Fruit fly (Drosophila melanogaster) whole organism, embryonic: ENCODE measurements around the gene CG17376.
A peak's percentile ranks its signal among the peaks of the same experiment; 100 is the strongest.

Experiments used
- CG10274 ChIP-seq: fragments of 200-800 bp; sonication (Bioruptor generic); optimal IDR thresholded peaks from 3 replicates; lab custom pipeline; 2017; ENCODE audit warnings: missing biosample characterization, mild to moderate bottlenecking, missing genetic modification characterization
- CG11093 ChIP-seq: fragments of 200-800 bp; sonication (Bioruptor generic); IDR thresholded peaks from 3 replicates; pipeline ENCODE4 v1.3.6; 2022; ENCODE audit warnings: missing biosample characterization, missing genetic modification characterization
- CG11695 ChIP-seq: fragments of 200-800 bp; sonication (Bioruptor generic); IDR thresholded peaks from 3 replicates; pipeline ENCODE4 v1.3.6; 2022; ENCODE audit warnings: missing biosample characterization, missing genetic modification characterization
- CG12391 ChIP-seq: fragments of 200-800 bp; sonication (Bioruptor generic); optimal IDR thresholded peaks from 3 replicates; lab custom pipeline; 2018; ENCODE audit warnings: missing biosample characterization, mild to moderate bottlenecking, missing genetic modification characterization, moderate library complexity
- CG13424 ChIP-seq: fragments of 200-800 bp; sonication (Bioruptor generic); optimal IDR thresholded peaks from 2 replicates; lab custom pipeline; 2019; ENCODE audit warnings: missing biosample characterization, mild to moderate bottlenecking, missing genetic modification characterization, moderate library complexity
- CG2202 ChIP-seq: fragments of 200-800 bp; sonication (Bioruptor generic); optimal IDR thresholded peaks from 2 replicates; lab custom pipeline; 2018; ENCODE audit warnings: missing biosample characterization, mild to moderate bottlenecking, missing genetic modification characterization
- CG30020 ChIP-seq: fragments of 200-800 bp; optimal IDR thresholded peaks from 2 replicates; lab custom pipeline; 2019; ENCODE audit warnings: missing biosample characterization, mild to moderate bottlenecking, missing genetic modification characterization, moderate library complexity
- CG31365 ChIP-seq: fragments of 200-800 bp; sonication (Bioruptor generic); optimal IDR thresholded peaks from 2 replicates; lab custom pipeline; 2018; ENCODE audit warnings: missing biosample characterization, mild to moderate bottlenecking, missing genetic modification characterization
- CG3838 ChIP-seq: fragments of 200-800 bp; sonication (Bioruptor generic); optimal IDR thresholded peaks from 3 replicates; lab custom pipeline; 2016; ENCODE audit warnings: missing biosample characterization, missing genetic modification characterization
- CG42726 ChIP-seq: fragments of 200-800 bp; sonication (Bioruptor generic); IDR thresholded peaks from 2 replicates; pipeline ENCODE4 v1.3.6; 2022; ENCODE audit warnings: missing biosample characterization, missing genetic modification characterization; ENCODE audit not compliant: partially characterized antibody
- CG43689 ChIP-seq: fragments of 200-800 bp; sonication (Bioruptor generic); IDR thresholded peaks from 2 replicates; pipeline ENCODE4 v1.3.6; 2022; ENCODE audit warnings: missing biosample characterization, missing genetic modification characterization
- CG4404 ChIP-seq: fragments of 200-800 bp; sonication (Bioruptor generic); IDR thresholded peaks from 2 replicates; pipeline ENCODE4 v1.3.6; 2022; ENCODE audit warnings: missing biosample characterization, missing genetic modification characterization
- CG4730 ChIP-seq: fragments of 200-800 bp; sonication (Bioruptor generic); IDR thresholded peaks from 2 replicates; pipeline ENCODE4 v1.3.6; 2022; ENCODE audit warnings: missing biosample characterization, missing genetic modification characterization
- CG7372 ChIP-seq: fragments of 200-800 bp; sonication (Bioruptor generic); IDR thresholded peaks from 2 replicates; pipeline ENCODE4 v1.3.6; 2022; ENCODE audit warnings: missing biosample characterization, missing genetic modification characterization
- CG7786 ChIP-seq: fragments of 200-800 bp; sonication (Bioruptor generic); optimal IDR thresholded peaks from 2 replicates; lab custom pipeline; 2016; ENCODE audit warnings: missing biosample characterization, missing genetic modification characterization
- CG9727 ChIP-seq: fragments of 200-800 bp; sonication (Bioruptor generic); optimal IDR thresholded peaks from 3 replicates; lab custom pipeline; 2017; ENCODE audit warnings: missing biosample characterization, mild to moderate bottlenecking, missing genetic modification characterization
- D19A ChIP-seq: fragments of 200-800 bp; optimal IDR thresholded peaks from 3 replicates; lab custom pipeline; 2019; ENCODE audit warnings: missing biosample characterization, mild to moderate bottlenecking, missing genetic modification characterization, moderate library complexity
- D19B ChIP-seq: fragments of 200-800 bp; sonication (Bioruptor generic); optimal IDR thresholded peaks from 2 replicates; lab custom pipeline; 2017; ENCODE audit warnings: missing biosample characterization, mild to moderate bottlenecking, missing genetic modification characterization
- Doc3 ChIP-seq: fragments of 200-800 bp; sonication (Bioruptor generic); IDR thresholded peaks from 3 replicates; pipeline ENCODE4 v1.3.6; 2022; ENCODE audit warnings: missing biosample characterization, missing genetic modification characterization; ENCODE audit not compliant: partially characterized antibody
- Gug ChIP-seq: fragments of 200-800 bp; sonication (Bioruptor generic); IDR thresholded peaks from 4 replicates; pipeline ENCODE4 v1.3.6; 2022; ENCODE audit warnings: missing biosample characterization, missing genetic modification characterization
- H2.0 ChIP-seq: fragments of 200-800 bp; sonication (Bioruptor generic); IDR thresholded peaks from 2 replicates; pipeline ENCODE4 v1.3.6; 2022; ENCODE audit warnings: missing biosample characterization, missing genetic modification characterization
- Hey ChIP-seq: fragments of 200-800 bp; sonication (Bioruptor generic); optimal IDR thresholded peaks from 3 replicates; lab custom pipeline; 2018; ENCODE audit warnings: missing biosample characterization, mild to moderate bottlenecking, missing genetic modification characterization
- HmgZ ChIP-seq: fragments of 200-800 bp; sonication (Bioruptor generic); optimal IDR thresholded peaks from 2 replicates; lab custom pipeline; 2018; ENCODE audit warnings: missing biosample characterization, mild to moderate bottlenecking, missing genetic modification characterization
- Hmx ChIP-seq: fragments of 200-800 bp; sonication (Bioruptor generic); optimal IDR thresholded peaks from 2 replicates; lab custom pipeline; 2016; ENCODE audit warnings: missing biosample characterization, missing genetic modification characterization
- Hr39 ChIP-seq: fragments of >200 bp; optimal IDR thresholded peaks from 2 replicates; lab custom pipeline; 2017
- Mrtf ChIP-seq: fragments of 200-800 bp; sonication (Bioruptor generic); IDR thresholded peaks from 3 replicates; pipeline ENCODE4 v1.3.6; 2022; ENCODE audit warnings: missing biosample characterization, missing genetic modification characterization
- Oaz ChIP-seq: fragments of 200-800 bp; sonication (Bioruptor generic); IDR thresholded peaks from 2 replicates; pipeline ENCODE4 v1.3.6; 2022; ENCODE audit warnings: missing biosample characterization, missing genetic modification characterization
- Oli ChIP-seq: fragments of 200-800 bp; sonication (Bioruptor generic); optimal IDR thresholded peaks from 2 replicates; lab custom pipeline; 2018; ENCODE audit warnings: missing biosample characterization, mild to moderate bottlenecking, missing genetic modification characterization, moderate library complexity
- Ptx1 ChIP-seq: fragments of 200-800 bp; sonication (Bioruptor generic); IDR thresholded peaks from 2 replicates; pipeline ENCODE4 v1.3.6; 2022; ENCODE audit warnings: missing biosample characterization, missing genetic modification characterization
- Rfx ChIP-seq: fragments of 200-800 bp; sonication (Bioruptor generic); IDR thresholded peaks from 2 replicates; pipeline ENCODE4 v1.3.6; 2022; ENCODE audit warnings: missing biosample characterization, missing genetic modification characterization
- Scr ChIP-seq: fragments of 200-800 bp; sonication (Bioruptor generic); IDR thresholded peaks from 2 replicates; pipeline ENCODE4 v1.3.6; 2022; ENCODE audit warnings: missing biosample characterization, missing genetic modification characterization; ENCODE audit not compliant: partially characterized antibody
- Side ChIP-seq: fragments of 200-800 bp; sonication (Bioruptor generic); optimal IDR thresholded peaks from 2 replicates; lab custom pipeline; 2016; ENCODE audit warnings: missing biosample characterization, missing genetic modification characterization
- TFAM ChIP-seq: fragments of 200-800 bp; sonication (Bioruptor generic); optimal IDR thresholded peaks from 2 replicates; lab custom pipeline; 2017; ENCODE audit warnings: missing biosample characterization, missing genetic modification characterization, inconsistent platforms
- YL-1 ChIP-seq: fragments of 200-800 bp; sonication (Bioruptor generic); optimal IDR thresholded peaks from 3 replicates; lab custom pipeline; 2017; ENCODE audit warnings: missing biosample characterization, mild to moderate bottlenecking, missing genetic modification characterization
- br ChIP-seq: fragments of >200 bp; optimal IDR thresholded peaks from 2 replicates; lab custom pipeline; 2017
- ci ChIP-seq: fragments of 200-800 bp; sonication (Bioruptor generic); IDR thresholded peaks from 3 replicates; pipeline ENCODE4 v1.3.6; 2022; ENCODE audit warnings: missing biosample characterization, missing genetic modification characterization
- da ChIP-seq: fragments of 200-800 bp; sonication (Bioruptor generic); optimal IDR thresholded peaks from 2 replicates; lab custom pipeline; 2016; ENCODE audit warnings: missing biosample characterization, missing genetic modification characterization
- en ChIP-seq: fragments of 200-800 bp; sonication (Bioruptor generic); optimal IDR thresholded peaks from 2 replicates; lab custom pipeline; 2016; ENCODE audit warnings: missing biosample characterization, missing genetic modification characterization
- fru ChIP-seq: fragments of >200 bp; optimal IDR thresholded peaks from 2 replicates; lab custom pipeline; 2017
- ftz-f1 ChIP-seq: fragments of 200-800 bp; sonication (Bioruptor generic); optimal IDR thresholded peaks from 2 replicates; lab custom pipeline; 2016; ENCODE audit warnings: missing biosample characterization, missing genetic modification characterization
- gce ChIP-seq: fragments of 200-800 bp; sonication (Bioruptor generic); IDR thresholded peaks from 3 replicates; pipeline ENCODE4 v1.3.6; 2022; ENCODE audit warnings: missing biosample characterization, missing genetic modification characterization
- gcm2 ChIP-seq: fragments of 200-800 bp; sonication (Bioruptor generic); optimal IDR thresholded peaks from 2 replicates; lab custom pipeline; 2016; ENCODE audit warnings: missing biosample characterization, missing genetic modification characterization
- gem ChIP-seq: fragments of 200-800 bp; sonication (Bioruptor generic); optimal IDR thresholded peaks from 2 replicates; lab custom pipeline; 2019; ENCODE audit warnings: missing biosample characterization, mild to moderate bottlenecking, missing genetic modification characterization, moderate library complexity
- gsb-n ChIP-seq: fragments of 200-800 bp; sonication (Bioruptor generic); optimal IDR thresholded peaks from 3 replicates; lab custom pipeline; 2018; ENCODE audit warnings: missing biosample characterization, mild to moderate bottlenecking, missing genetic modification characterization
- inv ChIP-seq: fragments of 200-800 bp; sonication (Bioruptor generic); IDR thresholded peaks from 2 replicates; pipeline ENCODE4 v1.3.6; 2022; ENCODE audit warnings: missing biosample characterization, missing genetic modification characterization; ENCODE audit not compliant: partially characterized antibody
- jing ChIP-seq: fragments of 200-800 bp; sonication (Bioruptor generic); optimal IDR thresholded peaks from 2 replicates; lab custom pipeline; 2018; ENCODE audit warnings: missing biosample characterization, mild to moderate bottlenecking, missing genetic modification characterization
- seq ChIP-seq: fragments of 200-800 bp; sonication (Bioruptor generic); IDR thresholded peaks from 2 replicates; pipeline ENCODE4 v1.3.6; 2022; ENCODE audit warnings: missing biosample characterization, missing genetic modification characterization
- slou ChIP-seq: fragments of 200-800 bp; sonication (Bioruptor generic); optimal IDR thresholded peaks from 3 replicates; lab custom pipeline; 2016; ENCODE audit warnings: missing biosample characterization, missing genetic modification characterization
- sob ChIP-seq: fragments of 200-800 bp; sonication (Bioruptor generic); IDR thresholded peaks from 2 replicates; pipeline ENCODE4 v1.3.6; 2022; ENCODE audit warnings: missing biosample characterization, missing genetic modification characterization
- tap ChIP-seq: fragments of 200-800 bp; optimal IDR thresholded peaks from 3 replicates; lab custom pipeline; 2019; ENCODE audit warnings: missing biosample characterization, mild to moderate bottlenecking, missing genetic modification characterization, moderate library complexity
- tll ChIP-seq, 2 experiments: fragments of 200-800 bp in 1 of 2; fragments of >200 bp in 1 of 2; sonication (Bioruptor generic) in 1 of 2; optimal IDR thresholded peaks; 2 replicates each; lab custom pipeline; 2017 to 2019; ENCODE audit warnings: missing biosample characterization in 2 of 2, missing genetic modification characterization in 2 of 2, mild to moderate bottlenecking in 1 of 2, moderate library complexity in 1 of 2
- trh ChIP-seq: fragments of 200-800 bp; sonication (Bioruptor generic); optimal IDR thresholded peaks from 2 replicates; lab custom pipeline; 2016; ENCODE audit warnings: missing biosample characterization, missing genetic modification characterization
- vfl ChIP-seq: fragments of 200-800 bp; sonication (Bioruptor generic); optimal IDR thresholded peaks from 2 replicates; lab custom pipeline; 2016; ENCODE audit warnings: missing biosample characterization, missing genetic modification characterization

The CG17376 gene

dm6 chr2L:6841349-6841748 lies 40.7 kb upstream of the CG17376 start (continued):
- no peak for TF ChIP-seq CG10274 (GFP tag; lab: Kevin White, UChicago)
- peak; percentile 88 for TF ChIP-seq CG4404
- TF ChIP-seq br (lab: Kevin White, UChicago) = no peak
- TF ChIP-seq Scr (GFP tag; lab: Robert Waterston, UW) = no peak
- TF ChIP-seq CG11695 (GFP tag; lab: Robert Waterston, UW) = peak; percentile 40; the same call in 1 of the 3 replicates
- peak; percentile 55; the same call in 1 of the 2 replicates for TF ChIP-seq Rfx
- no peak for TF ChIP-seq D19B (GFP tag; lab: Kevin White, UChicago)
- TF ChIP-seq gce = peak; percentile 75; the same call in 2 of the 3 replicates
- no peak for TF ChIP-seq ftz-f1
- TF ChIP-seq CG3838 (GFP tag; lab: Kevin White, UChicago) = peak; percentile 37
- TF ChIP-seq H2.0 (GFP tag; lab: Robert Waterston, UW) = peak; percentile 55
- TF ChIP-seq ci (GFP tag; lab: Robert Waterston, UW) = peak; percentile 91
- TF ChIP-seq Doc3 = no peak
- peak in 1 of 2 experiments; percentile 29 for TF ChIP-seq tll (GFP tag; optimal IDR thresholded peaks at IDR 0.05; lab: Kevin White, UChicago)
- TF ChIP-seq CG9727 (GFP tag; lab: Kevin White, UChicago) = peak; percentile 90
- no peak for TF ChIP-seq YL-1 (GFP tag; lab: Kevin White, UChicago)
- TF ChIP-seq jing (GFP tag; lab: Kevin White, UChicago) = peak; percentile 71
- peak; percentile 79 for TF ChIP-seq CG13424 (tag; lab: Kevin White, UChicago)
- TF ChIP-seq sob (GFP tag; lab: Robert Waterston, UW) = peak; percentile 67
- no peak for TF ChIP-seq CG30020 (tag; lab: Kevin White, UChicago)
- peak; percentile 83 for TF ChIP-seq gem
- TF ChIP-seq CG11093 = peak; percentile 69
- TF ChIP-seq gsb-n (tag; lab: Kevin White, UChicago) = peak; percentile 91
- peak; percentile 69 for TF ChIP-seq da (GFP tag; lab: Kevin White, UChicago)
- peak; percentile 81 for TF ChIP-seq Hey (tag; lab: Kevin White, UChicago)
- TF ChIP-seq D19A (tag; lab: Kevin White, UChicago) = peak; percentile 78
- no peak for TF ChIP-seq inv
- no peak for TF ChIP-seq vfl (GFP tag; lab: Kevin White, UChicago)
- peak; percentile 70 for TF ChIP-seq Side
- no peak for TF ChIP-seq fru (lab: Kevin White, UChicago)
- TF ChIP-seq slou = peak; percentile 57
- TF ChIP-seq trh (GFP tag; lab: Kevin White, UChicago) = peak; percentile 5
- peak; percentile 74 for TF ChIP-seq Oli
- TF ChIP-seq TFAM (GFP tag; lab: Kevin White, UChicago) = no peak
- peak; percentile 61 for TF ChIP-seq en (GFP tag; lab: Kevin White, UChicago)
- TF ChIP-seq CG4730 (GFP tag; lab: Robert Waterston, UW) = peak; percentile 69
- TF ChIP-seq gcm2 (GFP tag; lab: Kevin White, UChicago) = no peak
- no peak for TF ChIP-seq HmgZ (tag; lab: Kevin White, UChicago)
- TF ChIP-seq seq (GFP tag; lab: Robert Waterston, UW) = peak; percentile 48; the same call in 1 of the 2 replicates
- TF ChIP-seq Ptx1 (GFP tag; lab: Robert Waterston, UW) = peak; percentile 70
- TF ChIP-seq Hmx (GFP tag; lab: Kevin White, UChicago) = no peak
- peak; percentile 70 for TF ChIP-seq CG7372 (GFP tag; lab: Robert Waterston, UW)
- peak; percentile 79 for TF ChIP-seq CG2202
- TF ChIP-seq CG31365 (tag; lab: Kevin White, UChicago) = no peak
- TF ChIP-seq CG7786 = peak; percentile 60
- TF ChIP-seq CG43689 (GFP tag; lab: Robert Waterston, UW) = no peak
- peak; percentile 69 for TF ChIP-seq tap (tag; lab: Kevin White, UChicago)
- TF ChIP-seq Oaz (GFP tag; lab: Robert Waterston, UW) = no peak
- TF ChIP-seq Mrtf (GFP tag; lab: Robert Waterston, UW) = peak; percentile 47; the same call in 1 of the 3 replicates
- peak; percentile 60; the same call in 2 of the 4 replicates for TF ChIP-seq Gug (GFP tag; lab: Robert Waterston, UW)
- TF ChIP-seq CG42726 (GFP tag; lab: Robert Waterston, UW) = no peak
- TF ChIP-seq Hr39 (lab: Kevin White, UChicago) = no peak
- peak; percentile 74 for TF ChIP-seq CG12391 (tag; lab: Kevin White, UChicago)
